Worm (Caenorhabditis elegans) whole organism, late embryonic: ENCODE data around the gene fbxa-64.

Source experiments
- K09A11.1 ChIP-seq: sonication (generic microtip); optimal IDR thresholded peaks from 2 replicates; lab custom pipeline; 2017; ENCODE audit warnings: antibody characterized with exemption, mild to moderate bottlenecking, missing genetic modification characterization, missing compliant biosample characterization; ENCODE audit not compliant: insufficient read depth
- ceh-24 ChIP-seq: sonication (generic microtip); optimal IDR thresholded peaks from 2 replicates; lab custom pipeline; 2016; ENCODE audit warnings: mild to moderate bottlenecking, missing genetic modification characterization, missing compliant biosample characterization
- ceh-34 ChIP-seq: sonication (generic microtip); optimal IDR thresholded peaks from 2 replicates; lab custom pipeline; 2016; ENCODE audit warnings: mild to moderate bottlenecking, missing genetic modification characterization, missing compliant biosample characterization
- dmd-4 ChIP-seq: sonication (generic microtip); optimal IDR thresholded peaks from 2 replicates; lab custom pipeline; 2016; ENCODE audit warnings: borderline replicate concordance, missing genetic modification characterization, missing compliant biosample characterization
- fkh-10 ChIP-seq: fragments of 150-350 bp; optimal IDR thresholded peaks from 2 replicates; lab custom pipeline; 2014; ENCODE audit warnings: missing biosample characterization, missing genetic modification reagents, missing genetic modification characterization
- nfya-1 ChIP-seq: sonication (generic microtip); optimal IDR thresholded peaks from 2 replicates; lab custom pipeline; 2017; ENCODE audit warnings: missing genetic modification characterization, mild to moderate bottlenecking, missing compliant biosample characterization, antibody characterized with exemption, moderate library complexity
- nhr-11 ChIP-seq: fragments of 150-350 bp; optimal IDR thresholded peaks from 2 replicates; lab custom pipeline; 2014; ENCODE audit warnings: missing biosample characterization, missing genetic modification characterization
- pha-4 ChIP-seq: fragments of 150-350 bp; optimal IDR thresholded peaks from 2 replicates; lab custom pipeline; 2018; ENCODE audit warnings: missing biosample characterization, missing genetic modification reagents, missing genetic modification characterization
- pqm-1 ChIP-seq: sonication (generic microtip); optimal IDR thresholded peaks from 2 replicates; lab custom pipeline; 2016; ENCODE audit warnings: missing genetic modification characterization, missing compliant biosample characterization
- sdc-2 ChIP-seq: sonication (generic microtip); optimal IDR thresholded peaks from 2 replicates; lab custom pipeline; 2016; ENCODE audit warnings: missing genotype, missing genetic modification characterization, missing compliant biosample characterization
- sox-2 ChIP-seq: fragments of 200-800 bp; sonication (Bioruptor generic); IDR thresholded peaks from 2 replicates; pipeline ENCODE4 v1.3.6; 2022; ENCODE audit warnings: missing genetic modification reagents, missing genetic modification characterization, missing compliant biosample characterization
- unc-86 ChIP-seq: sonication (generic microtip); optimal IDR thresholded peaks from 2 replicates; lab custom pipeline; 2016; ENCODE audit warnings: missing genetic modification characterization, missing compliant biosample characterization
- ztf-16 ChIP-seq: sonication (generic microtip); optimal IDR thresholded peaks from 2 replicates; lab custom pipeline; 2017; ENCODE audit warnings: missing genetic modification characterization, missing compliant biosample characterization

- TF ChIP-seq nhr-11 (tag; lab: Kevin White, UChicago) = no peak
- TF ChIP-seq ztf-16 (tag; lab: Kevin White, UChicago) = no peak
- TF ChIP-seq pqm-1 (tag; lab: Kevin White, UChicago) = no peak
- no peak for TF ChIP-seq sdc-2 (tag; lab: Kevin White, UChicago)
- TF ChIP-seq sox-2 (GFP tag; lab: Robert Waterston, UW) = no peak
- no peak for TF ChIP-seq ceh-24
- TF ChIP-seq K09A11.1 (tag; lab: Kevin White, UChicago) = no peak
- TF ChIP-seq unc-86 = no peak
- no peak for TF ChIP-seq pha-4 (tag; lab: Kevin White, UChicago)
- TF ChIP-seq fkh-10 = no peak
- TF ChIP-seq ceh-34 = no peak
- no peak for TF ChIP-seq dmd-4 (tag; lab: Kevin White, UChicago)
- TF ChIP-seq nfya-1 = no peak
Observed at ce11 chrV:3250153-3250552, 27.8 kb downstream of the fbxa-64 start, which contains the start of gene T28A11.13.
